Worm (Caenorhabditis elegans): ENCODE data around the gene C14A4.8.

C14A4.8 gene

DNA sequence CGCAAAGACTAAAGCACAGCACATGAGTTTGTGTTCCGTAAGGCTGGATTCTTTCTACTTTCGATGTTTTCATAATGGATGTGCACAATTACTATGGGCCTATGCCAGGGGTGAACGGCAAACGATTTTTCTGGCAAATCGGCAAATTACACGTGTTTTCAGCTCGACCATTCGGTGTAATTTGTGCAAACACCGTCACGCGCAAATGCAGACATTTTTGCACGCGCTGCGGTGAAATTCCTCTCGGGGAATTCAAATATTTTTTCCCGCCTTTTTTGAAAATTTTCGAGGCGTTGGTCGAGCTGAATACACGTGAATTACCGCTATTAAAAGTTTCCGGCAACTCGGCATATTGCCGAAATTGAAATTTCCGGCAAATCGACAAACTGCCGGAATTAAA is 40.4 kb downstream of the C14A4.8 start:
- TF ChIP-seq Y79H2A.3 (GFP tag; conservative IDR thresholded peaks at IDR 0.05) = 0 out of 2 replicates have a peak, but pooled peaks have one; percentile 28
- TF ChIP-seq F37B4.10 (GFP tag; IDR thresholded peaks at IDR 0.05) = 0 out of 2 replicates have a peak, but pooled peaks have one; percentile 64
- TF ChIP-seq ekl-4 (GFP tag; IDR thresholded peaks at IDR 0.05) = 0 out of 2 replicates have a peak, but pooled peaks have one; percentile 19
- 0 out of 2 replicates have a peak, but pooled peaks have one; percentile 25 for TF ChIP-seq ceh-58 (GFP tag; IDR thresholded peaks at IDR 0.05)

DNA sequence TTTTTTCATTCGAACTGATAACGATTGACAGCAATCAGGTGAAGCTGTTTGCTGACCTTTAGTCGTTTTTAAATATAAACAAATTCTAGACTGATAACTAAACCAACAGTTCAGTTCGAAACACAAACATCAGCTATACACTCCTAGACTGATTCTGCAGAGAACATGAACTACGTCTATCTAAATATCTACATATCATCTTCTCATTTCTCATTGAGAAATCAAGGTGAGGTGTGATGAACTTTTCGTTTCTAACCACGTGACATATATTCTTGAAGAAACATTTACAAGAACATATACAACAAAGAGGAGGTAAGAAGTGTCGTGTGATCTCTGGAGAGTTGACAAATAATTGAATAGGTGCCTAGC is 40.7 kb downstream of the C14A4.8 start:
- TF ChIP-seq B0019.2 (GFP tag; conservative IDR thresholded peaks at IDR 0.05) (no peak), C17E4.6 (GFP tag; IDR thresholded peaks at IDR 0.05) (no peak), Y67H2A.10 (GFP tag; conservative IDR thresholded peaks at IDR 0.05) (no peak), mes-4 (tag; optimal IDR thresholded peaks at IDR 0.05) (no peak), nfyb-1 (GFP tag; IDR thresholded peaks at IDR 0.05) (0 out of 2 replicates have a peak, but pooled peaks have one; percentile 6), ztf-22 (GFP tag; optimal IDR thresholded peaks at IDR 0.05) (no peak), ets-4 (GFP tag; optimal IDR thresholded peaks at IDR 0.05) (no peak), zim-3 (tag; optimal IDR thresholded peaks at IDR 0.05) (no peak), hlh-12 (tag; optimal IDR thresholded peaks at IDR 0.05) (no peak), bed-1 (GFP tag; IDR thresholded peaks at IDR 0.05) (no peak), let-607 (tag; optimal IDR thresholded peaks at IDR 0.05) (no peak), chd-7 (tag; optimal IDR thresholded peaks at IDR 0.05) (no peak), akir-1 (GFP tag; optimal IDR thresholded peaks at IDR 0.05) (no peak), F33H1.4 (GFP tag; IDR thresholded peaks at IDR 0.05) (no peak), ztf-25 (GFP tag; IDR thresholded peaks at IDR 0.05) (no peak), lin-40 (tag; optimal IDR thresholded peaks at IDR 0.05) (peak; percentile 25), rpc-1 (optimal IDR thresholded peaks at IDR 0.05) (no peak), rpc-1 (tag; optimal IDR thresholded peaks at IDR 0.05) (no peak), rcor-1 (GFP tag; IDR thresholded peaks at IDR 0.05) (0 out of 2 replicates have a peak, but pooled peaks have one; percentile 15), D2030.7 (GFP tag; IDR thresholded peaks at IDR 0.05) (no peak), egl-44 (GFP tag; IDR thresholded peaks at IDR 0.05) (0 out of 2 replicates have a peak, but pooled peaks have one; percentile 48), nhr-90 (tag; optimal IDR thresholded peaks at IDR 0.05) (no peak), egl-18 (GFP tag; IDR thresholded peaks at IDR 0.05) (no peak), cebp-1 (GFP tag; IDR thresholded peaks at IDR 0.05) (no peak), cebp-1 (tag; optimal IDR thresholded peaks at IDR 0.05) (no peak), ztf-28 (GFP tag; IDR thresholded peaks at IDR 0.05) (no peak), nhr-80 (tag; optimal IDR thresholded peaks at IDR 0.05) (peak; percentile 22), hmg-1.2 (GFP tag; IDR thresholded peaks at IDR 0.05) (no peak), ceh-79 (tag; optimal IDR thresholded peaks at IDR 0.05) (no peak), tbp1 (GFP tag; optimal IDR thresholded peaks at IDR 0.05) (no peak), madf-6 (GFP tag; IDR thresholded peaks at IDR 0.05) (no peak), snpc-3.4 (tag; optimal IDR thresholded peaks at IDR 0.05) (no peak), repo-1 (tag; optimal IDR thresholded peaks at IDR 0.05) (no peak), xnd-1 (tag; optimal IDR thresholded peaks at IDR 0.05) (no peak), Y79H2A.3 (GFP tag; conservative IDR thresholded peaks at IDR 0.05) (no peak), F22D6.2 (tag; optimal IDR thresholded peaks at IDR 0.05) (no peak), hrde-1 (tag; optimal IDR thresholded peaks at IDR 0.05; ENCODE audit: borderline replicate concordance) (no peak), pha-4 (tag; optimal IDR thresholded peaks at IDR 0.05) (no peak), ama-1 (optimal IDR thresholded peaks at IDR 0.05) (no peak), ama-1 (GFP tag; optimal IDR thresholded peaks at IDR 0.05) (no peak), sea-2 (GFP tag; IDR thresholded peaks at IDR 0.05) (no peak), dox-1 (GFP tag; IDR thresholded peaks at IDR 0.05) (no peak), F57A8.1 (GFP tag; optimal IDR thresholded peaks at IDR 0.05) (no peak)

Data from whole organism, young adult.